Worm (Caenorhabditis elegans): ENCODE results near the gene C50E3.7.

DNA sequence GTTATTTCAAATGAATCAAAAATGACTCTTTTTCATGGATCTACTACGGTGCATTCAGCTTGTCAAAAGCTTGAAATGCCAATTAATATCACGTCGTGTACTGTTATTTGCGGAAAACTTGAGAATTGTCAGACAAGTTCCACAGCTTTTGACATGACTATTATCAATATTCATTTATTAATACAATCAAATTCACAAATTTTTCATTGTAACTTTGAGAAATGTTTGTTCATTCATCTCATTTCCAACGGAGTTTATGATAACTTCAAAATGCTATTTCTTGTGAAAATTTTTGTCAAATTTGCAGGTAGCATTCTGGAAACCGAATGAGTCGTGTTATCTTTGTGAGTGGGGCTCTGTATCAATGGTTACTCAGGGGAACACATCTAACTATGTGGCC, 19.9 kb upstream of the C50E3.7 start, which contains the start of gene C50E3.15:
- no peak for TF ChIP-seq unc-62 (GFP tag; optimal IDR thresholded peaks at IDR 0.05)
- no peak for TF ChIP-seq ama-1 (optimal IDR thresholded peaks at IDR 0.05)
- TF ChIP-seq unc-86 (tag; optimal IDR thresholded peaks at IDR 0.05), result no peak
- no peak for TF ChIP-seq efl-1 (optimal IDR thresholded peaks at IDR 0.05)
- TF ChIP-seq efl-1 (GFP tag; optimal IDR thresholded peaks at IDR 0.05 in 1 of 2), result no peak
- TF ChIP-seq lin-13 (GFP tag; optimal IDR thresholded peaks at IDR 0.05), result no peak
- TF ChIP-seq nhr-11 (tag; optimal IDR thresholded peaks at IDR 0.05), result no peak
